Fruit fly (Drosophila melanogaster) whole organism: ENCODE data around the gene Dok.

Experiments used
- CG8478 ChIP-seq: fragments of >200 bp; optimal IDR thresholded peaks from 2 replicates; lab custom pipeline; 2018; ENCODE audit warnings: inconsistent platforms
- Dll ChIP-seq: fragments of >200 bp; optimal IDR thresholded peaks from 2 replicates; lab custom pipeline; 2017
- EcR ChIP-seq, 2 experiments: fragments of >200 bp; optimal IDR thresholded peaks; 2 replicates each; lab custom pipeline; 2017; ENCODE audit warnings: missing biosample characterization in 2 of 2, missing genetic modification characterization in 2 of 2, missing genetic modification reagents in 2 of 2
- pan ChIP-seq: fragments of >200 bp; optimal IDR thresholded peaks from 2 replicates; lab custom pipeline; 2017
- psq ChIP-seq: fragments of >200 bp; optimal IDR thresholded peaks from 2 replicates; lab custom pipeline; 2017
- usp ChIP-seq: fragments of >200 bp; optimal IDR thresholded peaks from 2 replicates; lab custom pipeline; 2017; ENCODE audit warnings: missing biosample characterization, missing genetic modification characterization, mixed read lengths

DNA sequence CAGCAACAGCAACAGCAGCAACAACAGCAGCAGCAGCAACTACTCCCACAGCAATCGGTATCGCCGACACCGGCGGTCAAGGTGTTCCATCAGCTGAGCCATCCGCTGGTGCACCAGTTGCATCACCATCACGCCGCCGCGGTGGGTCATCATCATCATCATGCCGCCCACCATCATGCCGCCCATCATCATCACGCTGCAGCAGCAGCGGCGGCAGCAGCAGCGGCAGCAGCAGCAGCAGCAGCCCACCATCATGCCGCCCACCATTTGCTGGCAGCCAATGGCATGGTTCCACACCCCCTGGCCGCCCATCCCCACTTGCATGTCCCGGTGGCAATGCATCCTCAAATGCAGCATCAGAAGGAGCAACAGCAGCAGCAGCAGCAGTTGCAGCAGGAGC lies 15.2 kb upstream of the Dok start:
- no peak for TF ChIP-seq EcR (GFP tag; optimal IDR thresholded peaks at IDR 0.05; lab: Kevin White, UChicago)
- TF ChIP-seq psq (lab: Kevin White, UChicago), result no peak
- no peak for TF ChIP-seq CG8478 (lab: Kevin White, UChicago)
- no peak for TF ChIP-seq usp (GFP tag; lab: Kevin White, UChicago)
- TF ChIP-seq Dll (lab: Kevin White, UChicago), result no peak
- no peak for TF ChIP-seq pan
